Worm (Caenorhabditis elegans) whole organism, young adult: ENCODE measurements around the gene F52C12.6.

Experiments
- chd-7 ChIP-seq: sonication (generic microtip); optimal IDR thresholded peaks from 2 replicates; lab custom pipeline; 2016; ENCODE audit warnings: mild to moderate bottlenecking, missing genetic modification characterization, moderate library complexity, missing compliant biosample characterization
- zim-3 ChIP-seq: sonication (generic microtip); optimal IDR thresholded peaks from 2 replicates; lab custom pipeline; 2017; ENCODE audit warnings: mild to moderate bottlenecking, missing genetic modification characterization, moderate library complexity, missing compliant biosample characterization

DNA sequence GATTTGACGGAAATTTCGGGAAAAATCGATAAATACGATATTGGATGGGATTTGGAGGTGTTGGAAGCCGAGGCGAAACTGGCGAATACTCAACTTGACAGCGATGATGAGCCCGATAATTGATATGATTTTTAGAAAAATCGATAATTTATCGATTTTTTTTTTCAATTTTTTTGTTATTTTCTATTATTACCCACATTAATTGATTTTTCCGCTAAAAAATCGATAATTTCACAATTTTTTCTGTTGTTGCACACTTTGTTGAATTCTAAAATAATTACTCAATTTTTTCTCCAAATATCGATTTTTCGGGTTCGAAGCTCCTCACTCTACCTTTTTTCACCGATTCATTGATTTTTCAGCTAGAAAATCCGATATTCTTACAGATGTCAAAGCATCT, 12.8 kb downstream of the F52C12.6 start, which contains the start of gene Y48A5A.3:
- no peak for TF ChIP-seq chd-7
- TF ChIP-seq zim-3 = no peak
